Fruit fly (Drosophila melanogaster): Measurements from ENCODE around the gene emc.

The emc gene

dm6 chr3L:775053-775355 is 25.8 kb downstream of the emc start (continued):
- TF ChIP-seq CG17385 (GFP tag; optimal IDR thresholded peaks at IDR 0.05): no peak
- TF ChIP-seq unpg (GFP tag; optimal IDR thresholded peaks at IDR 0.05): peak; percentile 6
- TF ChIP-seq crc (GFP tag; optimal IDR thresholded peaks at IDR 0.05): no peak
- TF ChIP-seq CG2202 (tag; optimal IDR thresholded peaks at IDR 0.05): no peak
- TF ChIP-seq ara (GFP tag; IDR thresholded peaks at IDR 0.05): no peak
- peak; percentile 30 for TF ChIP-seq CG2875 (GFP tag; optimal IDR thresholded peaks at IDR 0.05)
- TF ChIP-seq sna (GFP tag; IDR thresholded peaks at IDR 0.05; ENCODE audit: partially characterized antibody): no peak
- TF ChIP-seq CG18599 (GFP tag; optimal IDR thresholded peaks at IDR 0.05): no peak
- TF ChIP-seq CG34224 (GFP tag; IDR thresholded peaks at IDR 0.05; ENCODE audit: partially characterized antibody): no peak
- TF ChIP-seq CTCF (GFP tag; optimal IDR thresholded peaks at IDR 0.05): peak; percentile 26
- no peak for TF ChIP-seq bcd (GFP tag; optimal IDR thresholded peaks at IDR 0.05)
- TF ChIP-seq pzg (GFP tag; optimal IDR thresholded peaks at IDR 0.05): no peak
- TF ChIP-seq CG10654 (GFP tag; optimal IDR thresholded peaks at IDR 0.05): no peak
- no peak for TF ChIP-seq Meics (GFP tag; optimal IDR thresholded peaks at IDR 0.05)
- TF ChIP-seq Atf3 (GFP tag; optimal IDR thresholded peaks at IDR 0.05): no peak
- TF ChIP-seq CG8388 (GFP tag; optimal IDR thresholded peaks at IDR 0.05): peak; percentile 20
- no peak for TF ChIP-seq CG10147 (GFP tag; optimal IDR thresholded peaks at IDR 0.05)
- no peak for TF ChIP-seq HLH4C (GFP tag; IDR thresholded peaks at IDR 0.05; ENCODE audit: partially characterized antibody)
- TF ChIP-seq da (GFP tag; optimal IDR thresholded peaks at IDR 0.05): no peak
- TF ChIP-seq kay (GFP tag; optimal IDR thresholded peaks at IDR 0.05): no peak
- TF ChIP-seq exex (tag; optimal IDR thresholded peaks at IDR 0.05): no peak
- no peak for TF ChIP-seq tll (GFP tag; optimal IDR thresholded peaks at IDR 0.05)
- peak; percentile 23 for TF ChIP-seq tio (GFP tag; optimal IDR thresholded peaks at IDR 0.05)
- no peak for TF ChIP-seq Poxn (GFP tag; IDR thresholded peaks at IDR 0.05)
- no peak for TF ChIP-seq CG3838 (GFP tag; optimal IDR thresholded peaks at IDR 0.05)
- no peak for TF ChIP-seq sc (optimal IDR thresholded peaks at IDR 0.05)
- no peak for TF ChIP-seq sc (GFP tag; optimal IDR thresholded peaks at IDR 0.05)
- no peak for TF ChIP-seq Dfd (GFP tag; optimal IDR thresholded peaks at IDR 0.05)
- TF ChIP-seq ind (GFP tag; optimal IDR thresholded peaks at IDR 0.05): peak; percentile 16
- TF ChIP-seq CG30431 (GFP tag; optimal IDR thresholded peaks at IDR 0.05): no peak
- TF ChIP-seq MESR4 (GFP tag; optimal IDR thresholded peaks at IDR 0.05): no peak
- TF ChIP-seq CG18262 (tag; optimal IDR thresholded peaks at IDR 0.05): peak; percentile 24
- TF ChIP-seq gt (GFP tag; IDR thresholded peaks at IDR 0.05): no peak
- no peak for TF ChIP-seq jing (GFP tag; optimal IDR thresholded peaks at IDR 0.05)
- no peak for TF ChIP-seq jumu (GFP tag; optimal IDR thresholded peaks at IDR 0.05)
- TF ChIP-seq Hr3 (GFP tag; optimal IDR thresholded peaks at IDR 0.05): no peak
- TF ChIP-seq caup (GFP tag; optimal IDR thresholded peaks at IDR 0.05; ENCODE audit: severe bottlenecking): no peak
- TF ChIP-seq CG7357 (GFP tag; IDR thresholded peaks at IDR 0.05): no peak
- TF ChIP-seq stwl (tag; optimal IDR thresholded peaks at IDR 0.05): peak; percentile 85
- no peak for TF ChIP-seq D19B (GFP tag; optimal IDR thresholded peaks at IDR 0.05)
- TF ChIP-seq CG7271 (tag; optimal IDR thresholded peaks at IDR 0.05): no peak
- TF ChIP-seq CG7556 (GFP tag; optimal IDR thresholded peaks at IDR 0.05): no peak
- peak; percentile 2 for TF ChIP-seq CG3407 (GFP tag; optimal IDR thresholded peaks at IDR 0.05)
- TF ChIP-seq CG10565 (GFP tag; optimal IDR thresholded peaks at IDR 0.05): no peak
- TF ChIP-seq chm (GFP tag; IDR thresholded peaks at IDR 0.05): 0 out of 2 replicates have a peak, but pooled peaks have one; percentile 21
- TF ChIP-seq CG10462 (GFP tag; optimal IDR thresholded peaks at IDR 0.05): no peak
- TF ChIP-seq Deaf1 (tag; optimal IDR thresholded peaks at IDR 0.05): no peak
- TF ChIP-seq CG13424 (tag; optimal IDR thresholded peaks at IDR 0.05): no peak
- TF ChIP-seq CG4617 (GFP tag; optimal IDR thresholded peaks at IDR 0.05; ENCODE audit: borderline replicate concordance): no peak
- no peak for TF ChIP-seq Fer1 (GFP tag; optimal IDR thresholded peaks at IDR 0.05)
- peak; percentile 27; the same call in 2 of the 3 replicates for TF ChIP-seq row (GFP tag; IDR thresholded peaks at IDR 0.05)
- no peak for TF ChIP-seq Ets97D (GFP tag; optimal IDR thresholded peaks at IDR 0.05)
